Worm (Caenorhabditis elegans): Measurements from ENCODE around the gene F36H1.12.

F36H1.12 gene

ce11 chrIV:11027560-11027959 is 25.9 kb downstream of the F36H1.12 start (continued):
- TF ChIP-seq nhr-84 (tag; optimal IDR thresholded peaks at IDR 0.05) (no peak), hlh-17 (GFP tag; optimal IDR thresholded peaks at IDR 0.05; ENCODE audit: borderline replicate concordance) (no peak), vab-15 (tag; optimal IDR thresholded peaks at IDR 0.05) (no peak), tlp-1 (tag; optimal IDR thresholded peaks at IDR 0.05) (no peak), pax-3 (tag; optimal IDR thresholded peaks at IDR 0.05) (no peak), elt-3 (tag; optimal IDR thresholded peaks at IDR 0.05) (peak in 5 of 6 experiments; percentile 19 to 85 (median 65)), aha-1 (tag; optimal IDR thresholded peaks at IDR 0.05) (no peak), ztf-4 (tag; optimal IDR thresholded peaks at IDR 0.05) (peak; percentile 92), lin-13 (GFP tag; optimal IDR thresholded peaks at IDR 0.05) (peak; percentile 73), ceh-88 (GFP tag; IDR thresholded peaks at IDR 0.05) (peak; percentile 56), nhr-28 (tag; optimal IDR thresholded peaks at IDR 0.05) (no peak)

DNA sequence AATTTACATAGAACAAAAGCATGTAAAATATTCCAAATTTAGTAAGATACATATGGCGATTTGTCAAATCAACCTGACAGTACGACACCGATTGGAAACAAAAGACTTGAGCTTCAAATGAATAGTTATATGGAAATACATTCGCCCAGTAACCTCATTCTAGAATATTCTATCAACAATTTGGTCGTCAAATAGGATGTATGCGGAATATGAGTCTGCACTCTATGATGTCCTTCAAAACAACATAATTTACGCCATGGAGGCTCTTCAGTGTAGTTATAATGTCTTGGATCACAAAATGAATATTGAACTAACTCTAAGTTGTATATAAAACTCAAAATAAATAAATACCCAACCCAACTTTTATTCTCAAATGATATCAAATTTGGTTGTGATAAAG is 26.9 kb downstream of the F36H1.12 start:
- peak; percentile 32 for TF ChIP-seq rnt-1 (tag; optimal IDR thresholded peaks at IDR 0.05)
- TF ChIP-seq irx-1 (tag; optimal IDR thresholded peaks at IDR 0.05) = no peak
- no peak for TF ChIP-seq pqm-1 (tag; optimal IDR thresholded peaks at IDR 0.05)
- peak; percentile 51 for TF ChIP-seq lin-14 (GFP tag; optimal IDR thresholded peaks at IDR 0.05)
- TF ChIP-seq dsc-1 (tag; optimal IDR thresholded peaks at IDR 0.05) = peak; percentile 38
- TF ChIP-seq snu-23 (GFP tag; optimal IDR thresholded peaks at IDR 0.05) = peak; percentile 66
- no peak for TF ChIP-seq fkh-10 (GFP tag; optimal IDR thresholded peaks at IDR 0.05)
- no peak for TF ChIP-seq elt-2 (tag; optimal IDR thresholded peaks at IDR 0.05)
- peak; percentile 35 to 61 for TF ChIP-seq lin-35 (GFP tag; optimal IDR thresholded peaks at IDR 0.05)
- no peak for TF ChIP-seq jun-1 (tag; optimal IDR thresholded peaks at IDR 0.05)
- TF ChIP-seq tlp-1 (tag; optimal IDR thresholded peaks at IDR 0.05) = no peak
- peak in 1 of 2 experiments; percentile 42 for TF ChIP-seq ztf-11 (tag; optimal IDR thresholded peaks at IDR 0.05)
- no peak for TF ChIP-seq zag-1 (tag; optimal IDR thresholded peaks at IDR 0.05)
- no peak for TF ChIP-seq ets-5 (GFP tag; IDR thresholded peaks at IDR 0.05)
- no peak for TF ChIP-seq unc-30 (tag; optimal IDR thresholded peaks at IDR 0.05)
- no peak for TF ChIP-seq nhr-85 (tag)
- no peak for TF ChIP-seq sptf-1 (tag; optimal IDR thresholded peaks at IDR 0.05)
- TF ChIP-seq alr-1 (tag; optimal IDR thresholded peaks at IDR 0.05; ENCODE audit: borderline replicate concordance) = no peak
- no peak for TF ChIP-seq fos-1 (tag; optimal IDR thresholded peaks at IDR 0.05)
- no peak for TF ChIP-seq blmp-1 (tag; optimal IDR thresholded peaks at IDR 0.05)
- no peak for TF ChIP-seq aha-1 (tag; optimal IDR thresholded peaks at IDR 0.05)
- TF ChIP-seq unc-86 (tag; optimal IDR thresholded peaks at IDR 0.05) = no peak
- TF ChIP-seq nhr-20 (tag; optimal IDR thresholded peaks at IDR 0.05) = peak; percentile 67
- TF ChIP-seq skn-1 (tag; optimal IDR thresholded peaks at IDR 0.05) = no peak
- no peak for TF ChIP-seq hlh-17 (GFP tag; optimal IDR thresholded peaks at IDR 0.05; ENCODE audit: borderline replicate concordance)
- TF ChIP-seq ceh-90 (tag; optimal IDR thresholded peaks at IDR 0.05) = no peak
- no peak for TF ChIP-seq sup-37 (GFP tag; optimal IDR thresholded peaks at IDR 0.05)
- peak in 1 of 2 experiments; percentile 26 for TF ChIP-seq efl-1 (optimal IDR thresholded peaks at IDR 0.05)
- peak in 1 of 2 experiments; percentile 45 for TF ChIP-seq efl-1 (GFP tag; optimal IDR thresholded peaks at IDR 0.05 in 1 of 2)
- TF ChIP-seq lin-13 (GFP tag; optimal IDR thresholded peaks at IDR 0.05) = peak; percentile 60
- TF ChIP-seq C16A3.4 (tag; optimal IDR thresholded peaks at IDR 0.05) = peak; percentile 8
- no peak for TF ChIP-seq vab-15 (tag; optimal IDR thresholded peaks at IDR 0.05)
- TF ChIP-seq ztf-4 (tag; optimal IDR thresholded peaks at IDR 0.05) = peak; percentile 38
- no peak for TF ChIP-seq unc-98 (GFP tag; IDR thresholded peaks at IDR 0.05)
- TF ChIP-seq hlh-4 (tag; optimal IDR thresholded peaks at IDR 0.05) = no peak
- no peak for TF ChIP-seq tbx-2 (tag; optimal IDR thresholded peaks at IDR 0.05)
- peak; percentile 59 to 69 for TF ChIP-seq lsy-2 (tag; optimal IDR thresholded peaks at IDR 0.05)
- no peak for TF ChIP-seq zip-4 (GFP tag; optimal IDR thresholded peaks at IDR 0.05)
- no peak for TF ChIP-seq snpc-4 (tag; optimal IDR thresholded peaks at IDR 0.05)
- no peak for TF ChIP-seq egl-27 (tag; optimal IDR thresholded peaks at IDR 0.05)
- no peak for TF ChIP-seq unc-130 (tag; optimal IDR thresholded peaks at IDR 0.05)
- TF ChIP-seq efl-3 (GFP tag; optimal IDR thresholded peaks at IDR 0.05) = no peak
- TF ChIP-seq egl-13 (tag; optimal IDR thresholded peaks at IDR 0.05) = peak; percentile 10
- TF ChIP-seq unc-62 (GFP tag; optimal IDR thresholded peaks at IDR 0.05) = no peak
- no peak for TF ChIP-seq ceh-82 (tag; optimal IDR thresholded peaks at IDR 0.05)
- TF ChIP-seq fkh-8 (tag; optimal IDR thresholded peaks at IDR 0.05) = peak; percentile 49
- no peak for TF ChIP-seq nhr-11 (tag; optimal IDR thresholded peaks at IDR 0.05)
